Fruit fly (Drosophila melanogaster): ENCODE data around the gene daw.

Gene daw

DNA sequence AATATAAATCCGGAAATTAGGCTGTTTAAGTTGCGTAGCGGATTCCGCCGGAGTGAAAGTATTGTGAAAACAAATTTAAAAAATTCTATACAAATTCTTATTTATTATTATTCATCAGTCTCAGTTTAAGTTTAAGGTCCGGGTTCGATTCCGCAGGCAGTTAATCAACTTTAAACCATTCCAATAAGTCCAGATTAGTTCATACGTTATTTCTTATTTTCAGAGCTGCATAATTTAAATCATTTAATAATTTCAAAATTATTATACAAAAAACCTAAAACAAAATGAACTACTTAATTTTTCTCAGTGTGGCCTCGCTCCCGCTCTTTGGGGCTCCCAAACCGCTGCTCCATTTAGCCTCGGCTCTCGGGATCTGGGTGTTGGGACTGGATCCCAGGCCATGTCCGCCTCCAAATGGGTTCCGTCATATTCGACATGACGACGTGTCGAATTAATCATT, 25.3 kb downstream of the daw start (continued):
- TF ChIP-seq gsb-n (tag; optimal IDR thresholded peaks at IDR 0.05) (peak; percentile 86), da (GFP tag; optimal IDR thresholded peaks at IDR 0.05) (no peak), repo (GFP tag; optimal IDR thresholded peaks at IDR 0.05) (peak; percentile 22), amos (GFP tag; IDR thresholded peaks at IDR 0.05; ENCODE audit: partially characterized antibody) (no peak), Hr51 (GFP tag; optimal IDR thresholded peaks at IDR 0.05) (peak; percentile 64 to 93), Optix (GFP tag; IDR thresholded peaks at IDR 0.05) (peak; percentile 54; the same call in 2 of the 3 replicates), Hr78 (GFP tag; optimal IDR thresholded peaks at IDR 0.05) (peak in 1 of 2 experiments; percentile 80), CG17328 (GFP tag; IDR thresholded peaks at IDR 0.05) (no peak; the same call in none of the 2 replicates), Spps (tag; optimal IDR thresholded peaks at IDR 0.05) (peak; percentile 90), Ets97D (GFP tag; optimal IDR thresholded peaks at IDR 0.05) (no peak), ac (GFP tag; optimal IDR thresholded peaks at IDR 0.05) (peak; percentile 59), CG32767 (GFP tag; IDR thresholded peaks at IDR 0.05) (peak; percentile 76; the same call in 1 of the 2 replicates), CG34376 (GFP tag; optimal IDR thresholded peaks at IDR 0.05) (peak; percentile 29), Atf3 (GFP tag; optimal IDR thresholded peaks at IDR 0.05) (no peak), Opbp (GFP tag; IDR thresholded peaks at IDR 0.05; ENCODE audit: partially characterized antibody) (no peak), Sry-δ (GFP tag; optimal IDR thresholded peaks at IDR 0.05) (peak; percentile 8), CG4820 (GFP tag; optimal IDR thresholded peaks at IDR 0.05) (peak; percentile 89), crol (GFP tag; IDR thresholded peaks at IDR 0.05) (0 out of 2 replicates have a peak, but pooled peaks have one; percentile 1), CG11723 (GFP tag; optimal IDR thresholded peaks at IDR 0.05) (peak; percentile 90), pan (optimal IDR thresholded peaks at IDR 0.05) (no peak), pan (GFP tag; optimal IDR thresholded peaks at IDR 0.05 in 1 of 2, IDR thresholded peaks at IDR 0.05 in 1 of 2) (peak in 1 of 2 experiments; percentile 62), vvl (GFP tag; IDR thresholded peaks at IDR 0.05) (peak; percentile 37; the same call in 1 of the 2 replicates), Doc3 (GFP tag; IDR thresholded peaks at IDR 0.05; ENCODE audit: partially characterized antibody) (no peak), CG30403 (GFP tag; optimal IDR thresholded peaks at IDR 0.05) (peak; percentile 93), ewg (GFP tag; optimal IDR thresholded peaks at IDR 0.05) (peak; percentile 77), CG33213 (GFP tag; optimal IDR thresholded peaks at IDR 0.05) (peak; percentile 47), stc (GFP tag; IDR thresholded peaks at IDR 0.05) (peak; percentile 62), Camta (GFP tag; optimal IDR thresholded peaks at IDR 0.05) (peak; percentile 70), ato (GFP tag; IDR thresholded peaks at IDR 0.05; ENCODE audit: partially characterized antibody) (no peak), maf-S (GFP tag; optimal IDR thresholded peaks at IDR 0.05) (peak; percentile 41), cas (GFP tag; IDR thresholded peaks at IDR 0.05) (0 out of 2 replicates have a peak, but pooled peaks have one; percentile 10), CG1832 (GFP tag; optimal IDR thresholded peaks at IDR 0.05) (no peak), NK7.1 (GFP tag; optimal IDR thresholded peaks at IDR 0.05) (peak; percentile 5), CG1602 (GFP tag; optimal IDR thresholded peaks at IDR 0.05) (peak; percentile 85), Mrtf (GFP tag; IDR thresholded peaks at IDR 0.05) (peak; percentile 41; the same call in 1 of the 3 replicates), schlank (tag; optimal IDR thresholded peaks at IDR 0.05) (peak; percentile 49), CG4404 (GFP tag; IDR thresholded peaks at IDR 0.05) (peak; percentile 64), dm (GFP tag; optimal IDR thresholded peaks at IDR 0.05) (no peak), Trl (optimal IDR thresholded peaks at IDR 0.05) (peak in 1 of 2 experiments; percentile 41), Trl (GFP tag; optimal IDR thresholded peaks at IDR 0.05) (peak; percentile 35), az2 (GFP tag; optimal IDR thresholded peaks at IDR 0.05) (peak; percentile 89), mam (GFP tag; optimal IDR thresholded peaks at IDR 0.05) (peak; percentile 50), br (optimal IDR thresholded peaks at IDR 0.05) (no peak), CG11504 (tag; optimal IDR thresholded peaks at IDR 0.05) (peak; percentile 93), ATbp (GFP tag; optimal IDR thresholded peaks at IDR 0.05) (peak; percentile 87), CG18599 (GFP tag; optimal IDR thresholded peaks at IDR 0.05) (peak; percentile 89), en (GFP tag; optimal IDR thresholded peaks at IDR 0.05) (peak; percentile 31), gfzf (GFP tag; optimal IDR thresholded peaks at IDR 0.05) (no peak), nerfin-1 (tag; optimal IDR thresholded peaks at IDR 0.05) (peak; percentile 87), her (GFP tag; optimal IDR thresholded peaks at IDR 0.05) (no peak), CG6683 (GFP tag; optimal IDR thresholded peaks at IDR 0.05) (peak; percentile 77)

Data from whole organism, embryonic.